Worm (Caenorhabditis elegans) whole organism, midembryonic: ENCODE results near the gene txt-8.

Source experiments
- T22C8.4 ChIP-seq: fragments of 200-800 bp; sonication (Bioruptor generic); IDR thresholded peaks from 2 replicates; pipeline ENCODE4 v1.3.6; 2022; ENCODE audit warnings: missing genetic modification characterization, missing compliant biosample characterization
- flt-1 ChIP-seq: fragments of 200-800 bp; sonication (Bioruptor generic); IDR thresholded peaks from 2 replicates; pipeline ENCODE4 v1.3.6; 2022; ENCODE audit warnings: missing genetic modification characterization, missing compliant biosample characterization
- ref-1 ChIP-seq: fragments of 200-800 bp; sonication (Bioruptor generic); conservative IDR thresholded peaks from 2 replicates; pipeline ENCODE4 v1.3.6; 2022; ENCODE audit warnings: missing genetic modification reagents, missing genetic modification characterization, missing compliant biosample characterization
- ztf-23 ChIP-seq: fragments of 200-800 bp; sonication (Bioruptor generic); IDR thresholded peaks from 2 replicates; pipeline ENCODE4 v1.3.6; 2022; ENCODE audit warnings: missing genetic modification reagents, missing genetic modification characterization, missing compliant biosample characterization
- ztf-29 ChIP-seq: fragments of 200-800 bp; sonication (Bioruptor generic); IDR thresholded peaks from 2 replicates; pipeline ENCODE4 v1.3.6; 2022; ENCODE audit warnings: missing genetic modification reagents, missing genetic modification characterization, missing compliant biosample characterization

- no peak for TF ChIP-seq ztf-23
- no peak for TF ChIP-seq T22C8.4 (GFP tag; lab: Robert Waterston, UW)
- no peak for TF ChIP-seq ref-1 (GFP tag; lab: Robert Waterston, UW)
- TF ChIP-seq flt-1 (GFP tag; lab: Robert Waterston, UW), result no peak
- TF ChIP-seq ztf-29 (GFP tag; lab: Robert Waterston, UW), result no peak
These were observed 16.3 kb upstream of the txt-8 start, which contains the start of gene Y51A2B.16 for ce11 chrV:18397814-18398213.
